Worm (Caenorhabditis elegans) whole organism, early embryonic: ENCODE measurements around the gene lir-3.

Source experiments
- B0310.2 ChIP-seq: sonication (generic microtip); optimal IDR thresholded peaks from 2 replicates; lab custom pipeline; 2016; ENCODE audit warnings: mild to moderate bottlenecking, missing genetic modification characterization, missing compliant biosample characterization
- F13C5.2 ChIP-seq: sonication (generic microtip); optimal IDR thresholded peaks from 2 replicates; lab custom pipeline; 2017; ENCODE audit warnings: mild to moderate bottlenecking, missing genetic modification characterization, inconsistent platforms, missing compliant biosample characterization
- aly-1 ChIP-seq: sonication (generic microtip); optimal IDR thresholded peaks from 2 replicates; lab custom pipeline; 2016; ENCODE audit warnings: missing genetic modification characterization, missing compliant biosample characterization
- ama-1 ChIP-seq: fragments of 150-350 bp; optimal IDR thresholded peaks from 2 replicates; lab custom pipeline; 2014
- ceh-13 ChIP-seq: fragments of 200-800 bp; sonication (Bioruptor generic); optimal IDR thresholded peaks from 2 replicates; lab custom pipeline; 2018; ENCODE audit warnings: mild to moderate bottlenecking, missing genetic modification characterization, missing compliant biosample characterization
- ceh-36 ChIP-seq: sonication (generic microtip); optimal IDR thresholded peaks from 2 replicates; lab custom pipeline; 2016; ENCODE audit warnings: missing genetic modification characterization, inconsistent platforms, missing compliant biosample characterization
- ets-7 ChIP-seq: sonication (generic microtip); optimal IDR thresholded peaks from 2 replicates; lab custom pipeline; 2016; ENCODE audit warnings: missing genotype, missing genetic modification characterization, missing compliant biosample characterization
- flt-1 ChIP-seq: fragments of 200-800 bp; sonication (Bioruptor generic); IDR thresholded peaks from 2 replicates; pipeline ENCODE4 v1.3.6; 2022; ENCODE audit warnings: missing genetic modification characterization, missing compliant biosample characterization
- hmbx-1 ChIP-seq: sonication (generic microtip); optimal IDR thresholded peaks from 2 replicates; lab custom pipeline; 2016; ENCODE audit warnings: mild to moderate bottlenecking, missing genetic modification characterization, missing compliant biosample characterization
- hmg-4 ChIP-seq: fragments of 200-800 bp; sonication (Bioruptor generic); optimal IDR thresholded peaks from 2 replicates; lab custom pipeline; 2018; ENCODE audit warnings: mild to moderate bottlenecking, missing genetic modification characterization, missing compliant biosample characterization
- hnd-1 ChIP-seq: sonication (generic microtip); optimal IDR thresholded peaks from 2 replicates; lab custom pipeline; 2016; ENCODE audit warnings: missing genetic modification characterization, missing compliant biosample characterization
- pes-1 ChIP-seq: fragments of 200-800 bp; sonication (Bioruptor generic); IDR thresholded peaks from 2 replicates; pipeline ENCODE4 v1.3.6; 2022; ENCODE audit warnings: missing genetic modification reagents, missing genetic modification characterization, missing compliant biosample characterization
- scrt-1 ChIP-seq: fragments of 200-800 bp; sonication (Bioruptor generic); IDR thresholded peaks from 2 replicates; pipeline ENCODE4 v1.3.6; 2022; ENCODE audit warnings: missing genetic modification characterization, missing compliant biosample characterization
- sea-1 ChIP-seq: fragments of 200-800 bp; sonication (Bioruptor generic); conservative IDR thresholded peaks from 2 replicates; pipeline ENCODE4 v1.3.6; 2022; ENCODE audit warnings: missing genetic modification characterization, missing compliant biosample characterization
- tbx-11 ChIP-seq: fragments of 200-800 bp; sonication (Bioruptor generic); IDR thresholded peaks from 2 replicates; pipeline ENCODE4 v1.3.6; 2022; ENCODE audit warnings: missing genetic modification characterization, missing compliant biosample characterization
- tbx-37 ChIP-seq: fragments of 200-800 bp; sonication (Bioruptor generic); conservative IDR thresholded peaks from 2 replicates; pipeline ENCODE4 v1.3.6; 2022; ENCODE audit warnings: missing genetic modification reagents, missing genetic modification characterization, missing compliant biosample characterization
- tra-4 ChIP-seq: sonication (generic microtip); optimal IDR thresholded peaks from 2 replicates; lab custom pipeline; 2017; ENCODE audit warnings: missing genetic modification characterization, missing compliant biosample characterization

Gene lir-3

DNA sequence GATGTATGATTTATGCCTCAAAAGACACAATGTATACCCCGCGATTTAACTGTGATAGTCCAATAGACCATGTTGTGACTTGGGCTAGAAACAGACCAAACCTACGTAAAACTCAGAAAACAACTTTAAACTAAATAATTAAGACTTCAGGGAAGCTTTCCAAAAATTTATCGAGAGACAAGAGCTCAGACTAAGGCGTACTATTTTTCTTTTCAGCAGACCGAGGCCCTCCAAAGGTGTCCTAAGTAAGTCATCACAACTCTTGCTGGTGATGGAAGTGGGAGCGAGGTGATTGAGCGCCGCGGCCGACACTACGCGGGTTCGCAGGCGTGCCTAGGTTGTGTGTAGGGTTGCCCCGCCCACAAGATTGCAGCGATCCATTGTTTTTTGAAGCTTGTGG is 17.6 kb downstream of the lir-3 start:
- TF ChIP-seq hmg-4 (GFP tag; lab: Kevin White, UChicago) = peak; percentile 38
- no peak for TF ChIP-seq ceh-13 (GFP tag; lab: Kevin White, UChicago)
- TF ChIP-seq scrt-1 (GFP tag; lab: Robert Waterston, UW) = no peak
- no peak for TF ChIP-seq ama-1 (lab: Kevin White, UChicago)

DNA sequence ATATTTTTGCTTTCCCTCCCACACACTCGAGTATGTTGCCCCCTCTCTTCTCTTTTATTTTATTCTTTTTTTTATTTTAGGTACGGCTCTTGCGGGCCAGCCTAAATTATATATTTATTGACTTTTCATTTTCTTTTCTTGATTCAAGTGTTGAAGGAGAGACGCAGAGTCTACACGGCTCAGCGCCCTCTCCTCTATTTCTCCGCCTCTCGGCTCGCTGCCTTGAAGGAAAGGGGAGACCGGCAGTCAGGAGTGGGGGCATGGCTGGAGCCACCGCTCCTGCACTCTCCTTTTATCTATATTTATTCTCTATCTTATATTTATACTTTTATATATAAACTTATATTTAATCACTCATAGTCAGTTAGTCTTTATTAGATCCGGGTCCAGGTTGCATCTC is 18.2 kb downstream of the lir-3 start:
- TF ChIP-seq tbx-11 (GFP tag; lab: Robert Waterston, UW) (no peak), tbx-37 (GFP tag; lab: Robert Waterston, UW) (no peak), tra-4 (tag; lab: Kevin White, UChicago) (no peak), pes-1 (GFP tag; lab: Robert Waterston, UW) (peak; percentile 49; the same call in 1 of the 2 replicates)

DNA sequence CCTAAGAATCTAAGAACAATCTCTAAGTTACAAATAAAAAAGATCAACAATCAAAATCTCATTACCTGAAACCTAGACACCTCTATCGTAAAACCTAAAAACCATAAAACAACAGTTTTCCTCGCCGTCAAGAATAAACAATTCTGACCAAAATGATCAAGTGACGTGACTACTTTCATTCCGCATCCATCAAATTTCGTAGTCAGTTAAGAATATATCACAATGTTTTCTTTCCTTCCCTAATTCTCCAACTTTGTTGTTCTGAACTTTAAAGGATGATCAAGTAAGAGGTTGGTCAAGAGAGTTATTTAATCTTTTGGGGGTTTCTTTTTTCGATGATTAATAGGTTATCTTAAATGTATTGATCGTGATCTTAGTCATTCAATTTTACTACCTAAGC is 21.3 kb downstream of the lir-3 start:
- TF ChIP-seq B0310.2 (tag; lab: Kevin White, UChicago) = no peak
- no peak for TF ChIP-seq pes-1 (GFP tag; lab: Robert Waterston, UW)
- TF ChIP-seq ceh-13 (GFP tag; lab: Kevin White, UChicago) = no peak
- no peak for TF ChIP-seq hmbx-1 (tag; lab: Kevin White, UChicago)
- no peak for TF ChIP-seq sea-1 (GFP tag; lab: Robert Waterston, UW)
- no peak for TF ChIP-seq tra-4 (tag; lab: Kevin White, UChicago)
- TF ChIP-seq ama-1 (lab: Kevin White, UChicago) = no peak
- TF ChIP-seq tbx-37 (GFP tag; lab: Robert Waterston, UW) = no peak
- TF ChIP-seq tbx-11 (GFP tag; lab: Robert Waterston, UW) = no peak
- no peak for TF ChIP-seq hmg-4 (GFP tag; lab: Kevin White, UChicago)
- TF ChIP-seq aly-1 (tag; lab: Kevin White, UChicago) = no peak
- TF ChIP-seq flt-1 = no peak
- TF ChIP-seq ceh-36 (tag; lab: Kevin White, UChicago) = no peak
- no peak for TF ChIP-seq ets-7 (tag; lab: Kevin White, UChicago)
- TF ChIP-seq hnd-1 (tag; lab: Kevin White, UChicago) = no peak
- TF ChIP-seq F13C5.2 (tag; lab: Kevin White, UChicago) = no peak
- TF ChIP-seq scrt-1 (GFP tag; lab: Robert Waterston, UW) = no peak

DNA sequence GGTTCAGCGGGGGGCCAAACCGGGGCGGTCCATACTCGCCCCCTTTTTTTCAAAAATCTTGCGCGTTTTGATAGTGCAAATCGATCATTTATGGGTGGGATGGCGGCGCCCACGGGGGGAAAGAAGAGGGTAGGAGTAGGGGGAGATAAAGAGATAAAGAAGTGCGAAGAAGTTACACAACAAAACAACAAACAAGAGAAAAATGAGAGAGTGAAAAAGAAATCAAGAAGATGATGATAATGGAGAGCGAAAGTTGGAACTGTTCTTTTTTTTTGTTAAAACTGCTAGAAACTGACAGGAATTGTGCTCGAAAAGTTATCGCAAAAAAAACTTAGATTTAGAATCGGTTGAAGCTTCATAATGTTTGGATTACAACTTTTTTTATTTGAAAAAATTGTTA is 22.2 kb downstream of the lir-3 start, which contains the start of gene ptr-13:
Gene ptr-13 (minus strand): TSS at position 92 of the 400 bp plus-strand sequence.
- TF ChIP-seq aly-1 (tag; lab: Kevin White, UChicago) = no peak
- TF ChIP-seq scrt-1 (GFP tag; lab: Robert Waterston, UW) = no peak
- no peak for TF ChIP-seq pes-1 (GFP tag; lab: Robert Waterston, UW)
- TF ChIP-seq hmg-4 (GFP tag; lab: Kevin White, UChicago) = no peak
- TF ChIP-seq hnd-1 (tag; lab: Kevin White, UChicago) = no peak
- no peak for TF ChIP-seq hmbx-1 (tag; lab: Kevin White, UChicago)
- no peak for TF ChIP-seq ets-7 (tag; lab: Kevin White, UChicago)
- no peak for TF ChIP-seq F13C5.2 (tag; lab: Kevin White, UChicago)
- TF ChIP-seq tra-4 (tag; lab: Kevin White, UChicago) = no peak
- no peak for TF ChIP-seq ceh-13 (GFP tag; lab: Kevin White, UChicago)
- no peak for TF ChIP-seq ceh-36 (tag; lab: Kevin White, UChicago)
- TF ChIP-seq flt-1 = no peak
- TF ChIP-seq tbx-11 (GFP tag; lab: Robert Waterston, UW) = no peak
- TF ChIP-seq ama-1 (lab: Kevin White, UChicago) = no peak
- no peak for TF ChIP-seq B0310.2 (tag; lab: Kevin White, UChicago)
- TF ChIP-seq tbx-37 (GFP tag; lab: Robert Waterston, UW) = no peak
- TF ChIP-seq sea-1 (GFP tag; lab: Robert Waterston, UW) = no peak

DNA sequence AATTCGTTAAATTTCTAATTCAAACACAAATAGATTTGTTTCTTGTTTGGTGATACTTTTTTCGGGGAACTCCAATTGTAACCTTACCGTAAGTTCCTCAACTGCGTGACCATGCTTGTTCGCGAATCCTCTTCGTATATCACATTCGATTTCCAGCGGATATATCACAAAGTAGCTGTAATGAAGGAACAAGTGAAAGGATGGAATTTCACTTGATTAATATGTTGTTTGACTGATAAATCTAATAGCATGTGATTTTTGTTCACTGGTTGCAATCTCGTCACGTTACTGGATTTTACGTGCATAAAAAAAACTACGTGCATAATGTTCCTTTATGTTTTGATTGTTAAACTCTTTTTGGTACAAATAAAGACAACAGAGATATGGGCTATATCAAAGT is 22.9 kb downstream of the lir-3 start:
- TF ChIP-seq ama-1 (lab: Kevin White, UChicago) (no peak), ceh-36 (tag; lab: Kevin White, UChicago) (no peak), pes-1 (GFP tag; lab: Robert Waterston, UW) (no peak), flt-1 (no peak), ceh-13 (GFP tag; lab: Kevin White, UChicago) (no peak), F13C5.2 (tag; lab: Kevin White, UChicago) (no peak), tbx-11 (GFP tag; lab: Robert Waterston, UW) (no peak), aly-1 (tag; lab: Kevin White, UChicago) (no peak), tra-4 (tag; lab: Kevin White, UChicago) (no peak), hnd-1 (tag; lab: Kevin White, UChicago) (no peak), sea-1 (GFP tag; lab: Robert Waterston, UW) (no peak), ets-7 (tag; lab: Kevin White, UChicago) (no peak), scrt-1 (GFP tag; lab: Robert Waterston, UW) (no peak), B0310.2 (tag; lab: Kevin White, UChicago) (no peak), tbx-37 (GFP tag; lab: Robert Waterston, UW) (no peak), hmg-4 (GFP tag; lab: Kevin White, UChicago) (no peak)

DNA sequence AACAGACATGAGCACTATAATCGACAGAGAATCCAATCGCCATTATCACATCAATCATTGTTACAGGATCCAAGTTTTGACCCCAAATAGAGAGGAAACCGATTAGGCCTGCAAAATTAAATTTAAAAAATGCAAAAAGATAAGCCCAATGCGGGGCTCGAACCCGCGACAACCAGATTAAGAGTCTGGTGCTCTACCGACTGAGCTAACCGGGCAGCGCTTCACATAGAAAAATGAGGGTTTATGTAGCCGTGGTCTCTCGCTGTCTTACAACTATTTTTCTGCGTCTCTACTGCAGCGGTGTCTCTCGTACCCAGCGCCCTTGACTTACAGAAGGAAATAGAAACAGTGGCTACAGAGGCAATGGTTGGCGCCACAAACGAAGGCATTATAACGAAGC is 26.9 kb downstream of the lir-3 start:
- no peak for TF ChIP-seq B0310.2 (tag; lab: Kevin White, UChicago)
- TF ChIP-seq ceh-36 (tag; lab: Kevin White, UChicago) = peak; percentile 73
- TF ChIP-seq ceh-13 (GFP tag; lab: Kevin White, UChicago) = peak; percentile 4
- no peak for TF ChIP-seq tra-4 (tag; lab: Kevin White, UChicago)
- TF ChIP-seq hnd-1 (tag; lab: Kevin White, UChicago) = peak; percentile 34
- peak; percentile 62; the same call in 1 of the 2 replicates for TF ChIP-seq flt-1
- TF ChIP-seq hmbx-1 (tag; lab: Kevin White, UChicago) = no peak
- peak; percentile 63 for TF ChIP-seq tbx-37 (GFP tag; lab: Robert Waterston, UW)
- TF ChIP-seq hmg-4 (GFP tag; lab: Kevin White, UChicago) = no peak
- no peak for TF ChIP-seq ets-7 (tag; lab: Kevin White, UChicago)
- TF ChIP-seq scrt-1 (GFP tag; lab: Robert Waterston, UW) = peak; percentile 70
- peak; percentile 73; the same call in 1 of the 2 replicates for TF ChIP-seq sea-1 (GFP tag; lab: Robert Waterston, UW)
- no peak for TF ChIP-seq ama-1 (lab: Kevin White, UChicago)
- no peak for TF ChIP-seq aly-1 (tag; lab: Kevin White, UChicago)
- TF ChIP-seq tbx-11 (GFP tag; lab: Robert Waterston, UW) = 0 out of 2 replicates have a peak, but pooled peaks have one; percentile 44
- TF ChIP-seq F13C5.2 (tag; lab: Kevin White, UChicago) = no peak
- peak; percentile 78 for TF ChIP-seq pes-1 (GFP tag; lab: Robert Waterston, UW)
